Worm (Caenorhabditis elegans) whole organism, L4 larva: ENCODE results near the gene F40F9.3.

Experiments used
- F44E2.7 ChIP-seq: fragments of 200-800 bp; sonication (Bioruptor generic); IDR thresholded peaks from 2 replicates; pipeline ENCODE4 v2.1.2; 2022; ENCODE audit warnings: missing genetic modification characterization, missing compliant biosample characterization
- ZK337.2 ChIP-seq: fragments of 200-800 bp; sonication (Bioruptor generic); IDR thresholded peaks from 2 replicates; pipeline ENCODE4 v1.3.6; 2022; ENCODE audit warnings: missing genetic modification reagents, missing genetic modification characterization, missing compliant biosample characterization
- aha-1 ChIP-seq: fragments of 150-350 bp; peaks from one replicate; lab custom pipeline; 2014; ENCODE audit warnings: missing biosample characterization, missing genetic modification characterization
- attf-4 ChIP-seq: sonication (generic microtip); optimal IDR thresholded peaks from 3 replicates; lab custom pipeline; 2017; ENCODE audit warnings: missing biosample characterization, missing genetic modification characterization
- ceh-62 ChIP-seq: sonication (generic microtip); optimal IDR thresholded peaks from 2 replicates; lab custom pipeline; 2017; ENCODE audit warnings: missing biosample characterization, missing genetic modification characterization
- daf-16 ChIP-seq, 3 experiments: sonication (generic microtip); optimal IDR thresholded peaks; 2 replicates each; lab custom pipeline; 2016 to 2017; ENCODE audit warnings: missing genetic modification characterization in 3 of 3, missing genetic modification reagents in 3 of 3, mild to moderate bottlenecking in 2 of 3, missing compliant biosample characterization in 2 of 3, missing biosample characterization in 1 of 3, moderate library complexity in 1 of 3
- dmd-6 ChIP-seq: fragments of 200-800 bp; sonication (Bioruptor generic); IDR thresholded peaks from 2 replicates; pipeline ENCODE4 v1.3.6; 2022; ENCODE audit warnings: missing genetic modification reagents, missing genetic modification characterization, missing compliant biosample characterization
- egl-43 ChIP-seq: fragments of 200-800 bp; sonication (Bioruptor generic); IDR thresholded peaks from 2 replicates; pipeline ENCODE4 v1.3.6; 2022; ENCODE audit warnings: missing genetic modification reagents, missing genetic modification characterization, missing compliant biosample characterization
- fkh-10 ChIP-seq: fragments of 150-350 bp; optimal IDR thresholded peaks from 2 replicates; lab custom pipeline; 2014; ENCODE audit warnings: missing biosample characterization, missing genetic modification reagents, missing genetic modification characterization
- gei-8 ChIP-seq: fragments of 200-800 bp; sonication (Bioruptor generic); optimal IDR thresholded peaks from 2 replicates; lab custom pipeline; 2018; ENCODE audit warnings: mild to moderate bottlenecking, missing genetic modification characterization, missing compliant biosample characterization
- hlh-11 ChIP-seq: fragments of 200-800 bp; sonication (Bioruptor generic); optimal IDR thresholded peaks from 2 replicates; lab custom pipeline; 2018; ENCODE audit warnings: mild to moderate bottlenecking, missing genetic modification characterization, missing compliant biosample characterization
- hlh-30 ChIP-seq: sonication (generic microtip); optimal IDR thresholded peaks from 2 replicates; lab custom pipeline; 2017; ENCODE audit warnings: antibody characterized with exemption, mild to moderate bottlenecking, missing genetic modification characterization, missing compliant biosample characterization; ENCODE audit not compliant: insufficient read depth
- hmg-1.1 ChIP-seq: fragments of 200-800 bp; sonication (Bioruptor generic); IDR thresholded peaks from 2 replicates; pipeline ENCODE4 v1.3.6; 2022; ENCODE audit warnings: missing genetic modification reagents, missing genetic modification characterization, missing compliant biosample characterization
- lim-7 ChIP-seq: fragments of 200-800 bp; sonication (Bioruptor generic); IDR thresholded peaks from 2 replicates; pipeline ENCODE4 v1.3.6; 2022; ENCODE audit warnings: missing genetic modification characterization, missing compliant biosample characterization
- lin-15B ChIP-seq: fragments of 150-350 bp; sonication (generic microtip); optimal IDR thresholded peaks from 3 replicates; lab custom pipeline; 2014; ENCODE audit warnings: missing biosample characterization, missing genetic modification characterization
- lin-39 ChIP-seq: fragments of 150-350 bp; optimal IDR thresholded peaks from 2 replicates; lab custom pipeline; 2014; ENCODE audit warnings: missing biosample characterization, missing genetic modification reagents, missing genetic modification characterization
- lir-3 ChIP-seq: sonication (generic microtip); optimal IDR thresholded peaks from 2 replicates; lab custom pipeline; 2016; ENCODE audit warnings: mild to moderate bottlenecking, missing genetic modification characterization, missing compliant biosample characterization
- mep-1 ChIP-seq: fragments of 150-350 bp; sonication (generic microtip); optimal IDR thresholded peaks from 3 replicates; lab custom pipeline; 2014; ENCODE audit warnings: missing biosample characterization, missing genetic modification characterization
- nhr-111 ChIP-seq: fragments of 200-800 bp; sonication (Bioruptor generic); optimal IDR thresholded peaks from 2 replicates; lab custom pipeline; 2018; ENCODE audit warnings: mild to moderate bottlenecking, missing genetic modification characterization, missing compliant biosample characterization
- nhr-28 ChIP-seq: fragments of 150-350 bp; optimal IDR thresholded peaks from 2 replicates; lab custom pipeline; 2014; ENCODE audit warnings: missing biosample characterization, missing genetic modification characterization
- nhr-48 ChIP-seq: sonication (generic microtip); optimal IDR thresholded peaks from 2 replicates; lab custom pipeline; 2016; ENCODE audit warnings: mild to moderate bottlenecking, missing genetic modification characterization, missing compliant biosample characterization
- nhr-6 ChIP-seq: fragments of 150-350 bp; optimal IDR thresholded peaks from 2 replicates; lab custom pipeline; 2014; ENCODE audit warnings: missing biosample characterization, missing genetic modification characterization
- nhr-77 ChIP-seq: fragments of 150-350 bp; optimal IDR thresholded peaks from 2 replicates; lab custom pipeline; 2014; ENCODE audit warnings: missing biosample characterization, missing genetic modification characterization
- pha-4 ChIP-seq, 2 experiments: fragments of 150-350 bp in 1 of 2; fragments of 200-800 bp in 1 of 2; sonication (Bioruptor generic) in 1 of 2; IDR thresholded peaks in 1 of 2; optimal IDR thresholded peaks in 1 of 2; 2 replicates each; pipeline versions ENCODE4 v1.3.6 to Lab custom; 2014 to 2022; ENCODE audit warnings: missing genetic modification characterization in 2 of 2, missing genetic modification reagents in 2 of 2, missing biosample characterization in 1 of 2, missing compliant biosample characterization in 1 of 2
- pqm-1 ChIP-seq: sonication (generic microtip); optimal IDR thresholded peaks from 2 replicates; lab custom pipeline; 2017; ENCODE audit warnings: missing biosample characterization, missing genetic modification characterization
- rbr-2 ChIP-seq: sonication (generic microtip); optimal IDR thresholded peaks from 2 replicates; lab custom pipeline; 2016; ENCODE audit warnings: missing genotype, missing genetic modification characterization, missing compliant biosample characterization
- tag-97 ChIP-seq: fragments of 200-800 bp; sonication (Bioruptor generic); IDR thresholded peaks from 2 replicates; pipeline ENCODE4 v1.3.6; 2022; ENCODE audit warnings: missing genetic modification characterization, missing compliant biosample characterization
- unc-62 ChIP-seq, 3 experiments: fragments of 150-350 bp in 1 of 3; sonication (generic microtip); optimal IDR thresholded peaks in 2 of 3; peaks in 1 of 3; 1 replicate in 1 of 3; 2 replicates in 2 of 3; lab custom pipeline; 2014 to 2017; ENCODE audit warnings: missing biosample characterization in 3 of 3, missing genetic modification characterization in 3 of 3, missing genetic modification reagents in 3 of 3, missing genotype in 1 of 3
- zfp-2 ChIP-seq: sonication (generic microtip); optimal IDR thresholded peaks from 2 replicates; lab custom pipeline; 2016; ENCODE audit warnings: mild to moderate bottlenecking, missing genetic modification characterization, missing compliant biosample characterization
- zip-2 ChIP-seq: fragments of 150-350 bp; optimal IDR thresholded peaks from 2 replicates; lab custom pipeline; 2014; ENCODE audit warnings: missing biosample characterization, missing genetic modification characterization

F40F9.3 gene

ce11 chrV:9733920-9734454, 19.0 kb downstream of the F40F9.3 start, which contains the start of gene cal-7 (continued):
- TF ChIP-seq hmg-1.1 (GFP tag; lab: Robert Waterston, UW), result peak; percentile 33; the same call in 1 of the 2 replicates
- TF ChIP-seq nhr-77, result peak; percentile 2
- peak; percentile 3 for TF ChIP-seq hlh-30 (tag; lab: Kevin White, UChicago)
- peak; percentile 17 for TF ChIP-seq nhr-111
- TF ChIP-seq lin-15B (tag; lab: Kevin White, UChicago), result no peak
- TF ChIP-seq daf-16 (GFP tag; optimal IDR thresholded peaks at IDR 0.05; lab: Kevin White, UChicago), result no peak
- TF ChIP-seq daf-16 (tag; optimal IDR thresholded peaks at IDR 0.05; lab: Kevin White, UChicago), result peak; percentile 2
- TF ChIP-seq mep-1, result peak; percentile 31
- TF ChIP-seq nhr-48 (tag; lab: Kevin White, UChicago), result peak; percentile 30
- TF ChIP-seq fkh-10 (GFP tag; lab: Kevin White, UChicago), result peak; percentile 67
- no peak for TF ChIP-seq zfp-2

DNA sequence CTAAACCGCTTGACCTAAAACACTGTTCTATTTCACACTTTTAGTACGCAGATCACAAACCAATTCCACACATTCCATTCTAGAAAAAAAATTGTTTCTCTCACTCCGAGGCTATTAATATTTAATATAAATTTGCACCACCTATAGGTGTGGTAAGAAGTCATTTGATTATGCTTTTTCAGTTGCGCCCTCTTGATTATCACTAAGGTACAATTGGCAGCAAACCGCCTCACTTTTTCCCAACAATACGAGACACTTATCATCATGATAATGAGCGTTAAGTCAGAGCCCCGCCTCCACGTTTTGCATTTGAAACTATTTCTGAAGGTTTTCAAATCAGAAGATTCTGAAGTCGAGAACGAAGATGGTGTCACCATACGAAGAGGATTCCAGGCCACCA, 22.3 kb downstream of the F40F9.3 start, which contains the start of gene aqp-4:
TSS of gene aqp-4 (plus strand) at position 270 of the 400 bp plus-strand sequence.
- peak; percentile 6 for TF ChIP-seq hlh-30 (tag; lab: Kevin White, UChicago)
- no peak for TF ChIP-seq tag-97 (GFP tag; lab: Robert Waterston, UW)
- TF ChIP-seq dmd-6 (GFP tag; lab: Robert Waterston, UW), result peak; percentile 43; the same call in 1 of the 2 replicates
- TF ChIP-seq lim-7, result no peak
- TF ChIP-seq nhr-28 (tag; lab: Kevin White, UChicago), result peak; percentile 47
- TF ChIP-seq daf-16 (GFP tag; optimal IDR thresholded peaks at IDR 0.05; lab: Kevin White, UChicago), result no peak
- TF ChIP-seq daf-16 (tag; optimal IDR thresholded peaks at IDR 0.05; lab: Kevin White, UChicago), result peak; percentile 28
- TF ChIP-seq gei-8, result no peak
- TF ChIP-seq hlh-11, result peak; percentile 18
- peak; percentile 59 for TF ChIP-seq pqm-1 (tag; lab: Kevin White, UChicago)
- no peak for TF ChIP-seq mep-1
- TF ChIP-seq lin-39 (tag; lab: Kevin White, UChicago), result no peak

- TF ChIP-seq nhr-28 (tag; lab: Kevin White, UChicago) (peak; percentile 32), egl-43 (GFP tag; lab: Robert Waterston, UW) (no peak), pha-4 (GFP tag; IDR thresholded peaks at IDR 0.05; lab: Robert Waterston, UW) (no peak), pha-4 (tag; optimal IDR thresholded peaks at IDR 0.05; lab: Kevin White, UChicago) (no peak), hlh-11 (peak; percentile 38), pqm-1 (tag; lab: Kevin White, UChicago) (peak; percentile 72), hmg-1.1 (GFP tag; lab: Robert Waterston, UW) (no peak), lim-7 (no peak), daf-16 (GFP tag; optimal IDR thresholded peaks at IDR 0.05; lab: Kevin White, UChicago) (no peak), daf-16 (tag; optimal IDR thresholded peaks at IDR 0.05; lab: Kevin White, UChicago) (peak; percentile 36), nhr-6 (no peak), rbr-2 (tag; lab: Kevin White, UChicago) (no peak), zip-2 (tag; lab: Kevin White, UChicago) (no peak), unc-62 (GFP tag; optimal IDR thresholded peaks at IDR 0.05 in 1 of 2; lab: Kevin White, UChicago) (peak in 1 of 2 experiments; percentile 52), unc-62 (tag; optimal IDR thresholded peaks at IDR 0.05; lab: Kevin White, UChicago) (no peak), dmd-6 (GFP tag; lab: Robert Waterston, UW) (peak; percentile 53), F44E2.7 (no peak), ceh-62 (tag; lab: Kevin White, UChicago) (no peak)
Measured at ce11 chrV:9738077-9738705, 23.2 kb downstream of the F40F9.3 start.

DNA sequence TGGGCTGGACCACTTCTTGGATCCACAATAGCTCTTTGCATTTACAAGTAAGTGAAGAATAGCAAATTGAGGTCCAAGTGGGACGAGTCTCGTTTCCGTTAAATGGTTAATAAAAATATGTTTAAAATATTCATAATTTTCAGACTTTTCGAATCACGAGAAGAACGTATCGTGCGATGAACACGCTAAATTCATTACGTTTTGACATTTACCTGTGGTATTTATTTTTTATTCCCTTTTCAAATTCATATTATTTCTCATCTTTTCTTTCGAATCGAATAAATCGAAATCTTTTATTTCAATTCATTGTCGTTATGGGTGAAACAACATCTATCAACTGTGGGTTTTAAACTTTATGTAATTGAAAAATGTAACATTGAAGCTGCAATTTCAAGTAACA, 24.4 kb downstream of the F40F9.3 start, which contains the start of gene marc-1:
TSS of gene marc-1 (plus strand) at position 301 of the 400 bp plus-strand sequence.
- TF ChIP-seq aha-1 (tag; lab: Kevin White, UChicago) (no peak), lir-3 (tag; lab: Kevin White, UChicago) (no peak), ZK337.2 (GFP tag; lab: Robert Waterston, UW) (no peak), attf-4 (tag; lab: Kevin White, UChicago) (no peak)
- TF ChIP-seq, all 104 proteins: peak for 0
